Fruit fly (Drosophila melanogaster) whole organism, embryonic: ENCODE data around the gene Snx6.

Experiments
- Awh ChIP-seq: fragments of 200-800 bp; sonication (Bioruptor generic); IDR thresholded peaks from 2 replicates; pipeline ENCODE4, ENCODE4 v1.3.6; 2022; ENCODE audit warnings: missing biosample characterization, missing genetic modification characterization
- C15 ChIP-seq: fragments of 200-800 bp; sonication (Bioruptor generic); IDR thresholded peaks from 3 replicates; pipeline ENCODE4 v1.3.6; 2022; ENCODE audit warnings: missing biosample characterization, missing genetic modification characterization
- CG11085 ChIP-seq: fragments of 200-800 bp; sonication (Bioruptor generic); IDR thresholded peaks from 2 replicates; pipeline ENCODE4 v1.3.6; 2022; ENCODE audit warnings: missing biosample characterization, missing genetic modification characterization
- CG11560 ChIP-seq: fragments of 200-800 bp; sonication (Bioruptor generic); IDR thresholded peaks from 3 replicates; pipeline ENCODE4 v1.3.6; 2022; ENCODE audit warnings: missing biosample characterization, missing genetic modification characterization
- CG11723 ChIP-seq: fragments of 200-800 bp; sonication (Bioruptor generic); optimal IDR thresholded peaks from 2 replicates; lab custom pipeline; 2017; ENCODE audit warnings: missing biosample characterization, mild to moderate bottlenecking, missing genetic modification characterization
- CG12769 ChIP-seq: fragments of 200-800 bp; sonication (Bioruptor generic); optimal IDR thresholded peaks from 2 replicates; lab custom pipeline; 2019; ENCODE audit warnings: missing biosample characterization, mild to moderate bottlenecking, missing genetic modification characterization, moderate library complexity
- CG13624 ChIP-seq: fragments of 200-800 bp; sonication (Bioruptor generic); optimal IDR thresholded peaks from 2 replicates; lab custom pipeline; 2016; ENCODE audit warnings: missing biosample characterization, missing genetic modification characterization
- CG30020 ChIP-seq: fragments of 200-800 bp; optimal IDR thresholded peaks from 2 replicates; lab custom pipeline; 2019; ENCODE audit warnings: missing biosample characterization, mild to moderate bottlenecking, missing genetic modification characterization, moderate library complexity
- CG31388 ChIP-seq: fragments of 200-800 bp; sonication (Bioruptor generic); optimal IDR thresholded peaks from 2 replicates; lab custom pipeline; 2016; ENCODE audit warnings: missing biosample characterization, missing genetic modification characterization
- CG32772 ChIP-seq: fragments of 200-800 bp; sonication (Bioruptor generic); IDR thresholded peaks from 2 replicates; pipeline ENCODE4 v1.3.6; 2022; ENCODE audit warnings: missing biosample characterization, missing genetic modification characterization
- CG4707 ChIP-seq: fragments of 200-800 bp; sonication (Bioruptor generic); optimal IDR thresholded peaks from 2 replicates; lab custom pipeline; 2018; ENCODE audit warnings: missing biosample characterization, mild to moderate bottlenecking, missing genetic modification characterization, moderate library complexity
- CG6854 ChIP-seq: fragments of 200-800 bp; sonication (Bioruptor generic); optimal IDR thresholded peaks from 3 replicates; lab custom pipeline; 2017; ENCODE audit warnings: missing biosample characterization, mild to moderate bottlenecking, missing genetic modification characterization
- CG7839 ChIP-seq: fragments of 200-800 bp; sonication (Bioruptor generic); optimal IDR thresholded peaks from 3 replicates; lab custom pipeline; 2018; ENCODE audit warnings: missing biosample characterization, mild to moderate bottlenecking, missing genetic modification characterization, moderate library complexity
- CG7928 ChIP-seq: fragments of 200-800 bp; sonication (Bioruptor generic); optimal IDR thresholded peaks from 2 replicates; lab custom pipeline; 2017; ENCODE audit warnings: missing biosample characterization, mild to moderate bottlenecking, missing genetic modification characterization
- CG8388 ChIP-seq: fragments of 200-800 bp; sonication (Bioruptor generic); optimal IDR thresholded peaks from 2 replicates; lab custom pipeline; 2019; ENCODE audit warnings: missing biosample characterization, mild to moderate bottlenecking, missing genetic modification characterization, moderate library complexity
- CG8478 ChIP-seq: fragments of >200 bp; optimal IDR thresholded peaks from 2 replicates; lab custom pipeline; 2018
- Dbx ChIP-seq: fragments of 200-800 bp; sonication (Bioruptor generic); IDR thresholded peaks from 3 replicates; pipeline ENCODE4 v1.3.6; 2022; ENCODE audit warnings: missing biosample characterization, missing genetic modification characterization
- Doc3 ChIP-seq: fragments of 200-800 bp; sonication (Bioruptor generic); IDR thresholded peaks from 3 replicates; pipeline ENCODE4 v1.3.6; 2022; ENCODE audit warnings: missing biosample characterization, missing genetic modification characterization; ENCODE audit not compliant: partially characterized antibody
- GATAe ChIP-seq: fragments of 200-800 bp; sonication (Bioruptor generic); conservative IDR thresholded peaks from 2 replicates; pipeline ENCODE4 v1.3.6; 2022; ENCODE audit warnings: missing biosample characterization, missing genetic modification characterization
- Gug ChIP-seq: fragments of 200-800 bp; sonication (Bioruptor generic); IDR thresholded peaks from 4 replicates; pipeline ENCODE4 v1.3.6; 2022; ENCODE audit warnings: missing biosample characterization, missing genetic modification characterization
- MBD-R2 ChIP-seq: fragments of 200-800 bp; sonication (Bioruptor generic); IDR thresholded peaks from 2 replicates; pipeline ENCODE4 v1.3.6; 2022; ENCODE audit warnings: missing biosample characterization, missing genetic modification characterization
- NfI ChIP-seq: fragments of 200-800 bp; sonication (Bioruptor generic); optimal IDR thresholded peaks from 3 replicates; lab custom pipeline; 2018; ENCODE audit warnings: missing biosample characterization, mild to moderate bottlenecking, missing genetic modification characterization, moderate library complexity
- Oli ChIP-seq: fragments of 200-800 bp; sonication (Bioruptor generic); optimal IDR thresholded peaks from 2 replicates; lab custom pipeline; 2018; ENCODE audit warnings: missing biosample characterization, mild to moderate bottlenecking, missing genetic modification characterization, moderate library complexity
- abd-A ChIP-seq: fragments of 200-800 bp; sonication (Bioruptor generic); optimal IDR thresholded peaks from 3 replicates; lab custom pipeline; 2019; ENCODE audit warnings: missing biosample characterization, mild to moderate bottlenecking, missing genetic modification characterization, moderate library complexity
- ato ChIP-seq: fragments of 200-800 bp; sonication (Bioruptor generic); IDR thresholded peaks from 2 replicates; pipeline ENCODE4 v1.3.6; 2022; ENCODE audit warnings: missing biosample characterization, missing genetic modification characterization; ENCODE audit not compliant: partially characterized antibody
- az2 ChIP-seq: fragments of 200-800 bp; sonication (Bioruptor generic); optimal IDR thresholded peaks from 3 replicates; lab custom pipeline; 2016; ENCODE audit warnings: missing biosample characterization, missing genetic modification characterization
- btn ChIP-seq: fragments of 200-800 bp; sonication (Bioruptor generic); optimal IDR thresholded peaks from 2 replicates; lab custom pipeline; 2016; ENCODE audit warnings: missing biosample characterization, missing genetic modification characterization
- chinmo ChIP-seq: fragments of 200-800 bp; sonication (Bioruptor generic); IDR thresholded peaks from 4 replicates; pipeline ENCODE4 v1.3.6; 2022; ENCODE audit warnings: missing biosample characterization, missing genetic modification characterization; ENCODE audit not compliant: partially characterized antibody
- chm ChIP-seq: fragments of 200-800 bp; sonication (Bioruptor generic); IDR thresholded peaks from 2 replicates; pipeline ENCODE4 v1.3.6; 2022; ENCODE audit warnings: missing biosample characterization, missing genetic modification characterization
- exex ChIP-seq: fragments of 200-800 bp; sonication (Bioruptor generic); optimal IDR thresholded peaks from 4 replicates; lab custom pipeline; 2018; ENCODE audit warnings: missing biosample characterization, mild to moderate bottlenecking, missing genetic modification characterization, moderate library complexity
- eyg ChIP-seq: fragments of 200-800 bp; sonication (Bioruptor generic); optimal IDR thresholded peaks from 3 replicates; lab custom pipeline; 2016; ENCODE audit warnings: missing biosample characterization, missing genetic modification characterization
- gcm ChIP-seq: fragments of 200-800 bp; sonication (Bioruptor generic); optimal IDR thresholded peaks from 2 replicates; lab custom pipeline; 2019; ENCODE audit warnings: missing biosample characterization, mild to moderate bottlenecking, missing genetic modification characterization, moderate library complexity
- gcm2 ChIP-seq: fragments of 200-800 bp; sonication (Bioruptor generic); optimal IDR thresholded peaks from 2 replicates; lab custom pipeline; 2016; ENCODE audit warnings: missing biosample characterization, missing genetic modification characterization
- gro ChIP-seq: fragments of 200-800 bp; sonication (Bioruptor generic); optimal IDR thresholded peaks from 2 replicates; lab custom pipeline; 2016; ENCODE audit warnings: missing biosample characterization, missing genetic modification characterization
- ham ChIP-seq: fragments of 200-800 bp; sonication (Bioruptor generic); IDR thresholded peaks from 2 replicates; pipeline ENCODE4 v1.3.6; 2022; ENCODE audit warnings: missing biosample characterization, missing genetic modification characterization
- kah ChIP-seq: fragments of 200-800 bp; sonication (Bioruptor generic); optimal IDR thresholded peaks from 2 replicates; lab custom pipeline; 2018; ENCODE audit warnings: missing biosample characterization, mild to moderate bottlenecking, missing genetic modification characterization
- pzg ChIP-seq: fragments of 200-800 bp; sonication (Bioruptor generic); optimal IDR thresholded peaks from 3 replicates; lab custom pipeline; 2018; ENCODE audit warnings: missing biosample characterization, mild to moderate bottlenecking, missing genetic modification characterization, moderate library complexity
- scrt ChIP-seq: fragments of 200-800 bp; sonication (Bioruptor generic); optimal IDR thresholded peaks from 2 replicates; lab custom pipeline; 2018; ENCODE audit warnings: missing biosample characterization, mild to moderate bottlenecking, missing genetic modification characterization, moderate library complexity
- sd ChIP-seq: fragments of 200-800 bp; sonication (Bioruptor generic); optimal IDR thresholded peaks from 3 replicates; lab custom pipeline; 2018; ENCODE audit warnings: missing biosample characterization, mild to moderate bottlenecking, missing genetic modification characterization, moderate library complexity
- slou ChIP-seq: fragments of 200-800 bp; sonication (Bioruptor generic); optimal IDR thresholded peaks from 3 replicates; lab custom pipeline; 2016; ENCODE audit warnings: missing biosample characterization, missing genetic modification characterization
- sqz ChIP-seq: fragments of 200-800 bp; sonication (Bioruptor generic); optimal IDR thresholded peaks from 3 replicates; lab custom pipeline; 2018; ENCODE audit warnings: missing biosample characterization, mild to moderate bottlenecking, missing genetic modification characterization
- stwl ChIP-seq: fragments of 200-800 bp; sonication (Bioruptor generic); optimal IDR thresholded peaks from 3 replicates; lab custom pipeline; 2018; ENCODE audit warnings: missing biosample characterization, mild to moderate bottlenecking, missing genetic modification characterization, moderate library complexity
- sug ChIP-seq: fragments of 200-800 bp; optimal IDR thresholded peaks from 2 replicates; lab custom pipeline; 2019; ENCODE audit warnings: missing biosample characterization, mild to moderate bottlenecking, missing genetic modification characterization, moderate library complexity
- tgo ChIP-seq: fragments of 200-800 bp; sonication (Bioruptor generic); IDR thresholded peaks from 3 replicates; pipeline ENCODE4 v1.3.6; 2022; ENCODE audit warnings: missing biosample characterization, missing genetic modification characterization
- tll ChIP-seq, 2 experiments: fragments of 200-800 bp in 1 of 2; fragments of >200 bp in 1 of 2; sonication (Bioruptor generic) in 1 of 2; optimal IDR thresholded peaks; 2 replicates each; lab custom pipeline; 2017 to 2019; ENCODE audit warnings: missing biosample characterization in 2 of 2, missing genetic modification characterization in 2 of 2, mild to moderate bottlenecking in 1 of 2, moderate library complexity in 1 of 2
- trh ChIP-seq: fragments of 200-800 bp; sonication (Bioruptor generic); optimal IDR thresholded peaks from 2 replicates; lab custom pipeline; 2016; ENCODE audit warnings: missing biosample characterization, missing genetic modification characterization
- tx ChIP-seq: fragments of 200-800 bp; sonication (Bioruptor generic); optimal IDR thresholded peaks from 2 replicates; lab custom pipeline; 2016; ENCODE audit warnings: missing biosample characterization, missing genetic modification characterization
- vfl ChIP-seq: fragments of 200-800 bp; sonication (Bioruptor generic); optimal IDR thresholded peaks from 2 replicates; lab custom pipeline; 2016; ENCODE audit warnings: missing biosample characterization, missing genetic modification characterization
- vnd ChIP-seq: fragments of 200-800 bp; sonication (Bioruptor generic); IDR thresholded peaks from 3 replicates; pipeline ENCODE4 v1.3.6; 2022; ENCODE audit warnings: missing biosample characterization, missing genetic modification characterization; ENCODE audit not compliant: partially characterized antibody
- vvl ChIP-seq: fragments of 200-800 bp; sonication (Bioruptor generic); IDR thresholded peaks from 2 replicates; pipeline ENCODE4 v1.3.6; 2022; ENCODE audit warnings: missing biosample characterization, missing genetic modification characterization

Snx6 gene

DNA sequence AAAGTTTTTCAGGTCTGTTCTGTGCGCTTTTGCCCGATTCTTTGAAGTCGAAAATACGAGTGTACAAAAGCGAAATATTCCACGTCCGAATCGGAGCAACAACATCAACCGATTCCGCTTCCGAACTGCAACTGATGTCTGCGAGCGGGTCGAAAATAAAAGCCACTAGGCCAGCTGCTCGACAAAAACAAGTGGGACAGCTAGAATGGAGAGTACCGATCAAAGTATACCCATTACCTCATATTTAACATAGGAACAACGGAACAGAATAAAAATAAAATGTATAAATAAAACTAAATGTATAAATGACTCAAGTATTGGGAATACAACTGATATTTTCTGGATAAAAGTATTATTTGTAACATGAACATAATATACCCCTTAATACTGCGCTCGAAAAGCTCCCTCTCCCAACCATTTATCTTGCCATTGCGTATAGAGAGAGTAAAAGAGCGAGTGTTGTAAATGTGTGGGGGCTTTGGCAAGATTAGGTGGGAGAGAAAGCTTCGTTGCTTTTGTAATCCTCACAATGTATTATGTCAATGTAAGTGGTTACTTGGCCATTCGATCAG is 15.5 kb downstream of the Snx6 start, which contains the start of gene SLC5A11 (continued):
- TF ChIP-seq tgo (GFP tag; lab: Robert Waterston, UW) (peak; percentile 98), vfl (peak; percentile 51), Dbx (GFP tag; lab: Robert Waterston, UW) (peak; percentile 93), Doc3 (GFP tag; lab: Robert Waterston, UW) (no peak), tll (GFP tag; optimal IDR thresholded peaks at IDR 0.05; lab: Kevin White, UChicago) (peak in 1 of 2 experiments; percentile 80), Awh (GFP tag; lab: Robert Waterston, UW) (peak; percentile 97), abd-A (tag; lab: Kevin White, UChicago) (peak; percentile 92), C15 (GFP tag; lab: Robert Waterston, UW) (peak; percentile 97), ato (GFP tag; lab: Robert Waterston, UW) (no peak), exex (tag; lab: Kevin White, UChicago) (peak; percentile 85), sqz (GFP tag; lab: Kevin White, UChicago) (peak; percentile 89), MBD-R2 (GFP tag; lab: Robert Waterston, UW) (peak; percentile 63; the same call in 1 of the 2 replicates), CG30020 (tag; lab: Kevin White, UChicago) (peak; percentile 84), Oli (peak; percentile 94), Gug (GFP tag; lab: Robert Waterston, UW) (peak; percentile 87), ham (GFP tag; lab: Robert Waterston, UW) (peak; percentile 95), scrt (GFP tag; lab: Kevin White, UChicago) (peak; percentile 96), vnd (GFP tag; lab: Robert Waterston, UW) (no peak), eyg (peak; percentile 96), CG13624 (GFP tag; lab: Kevin White, UChicago) (peak; percentile 99), trh (peak; percentile 96), GATAe (GFP tag; lab: Robert Waterston, UW) (peak; percentile 92), gro (GFP tag; lab: Kevin White, UChicago) (peak; percentile 99), CG11723 (GFP tag; lab: Kevin White, UChicago) (peak; percentile 95), CG7839 (tag; lab: Kevin White, UChicago) (peak; percentile 100), CG31388 (GFP tag; lab: Kevin White, UChicago) (peak; percentile 99), slou (GFP tag; lab: Kevin White, UChicago) (peak; percentile 100), CG32772 (peak; percentile 95), pzg (peak; percentile 16), CG11085 (GFP tag; lab: Robert Waterston, UW) (peak; percentile 94), CG8478 (lab: Kevin White, UChicago) (no peak), CG7928 (GFP tag; lab: Kevin White, UChicago) (peak; percentile 64), tx (GFP tag; lab: Kevin White, UChicago) (peak; percentile 79), CG11560 (tag; lab: Robert Waterston, UW) (peak; percentile 87), az2 (GFP tag; lab: Kevin White, UChicago) (peak; percentile 91), sug (tag; lab: Kevin White, UChicago) (peak; percentile 99), chm (peak; percentile 98), vvl (GFP tag; lab: Robert Waterston, UW) (peak; percentile 99), gcm (peak; percentile 96), CG8388 (GFP tag; lab: Kevin White, UChicago) (peak; percentile 94), NfI (peak; percentile 86), kah (GFP tag; lab: Kevin White, UChicago) (peak; percentile 89), stwl (tag; lab: Kevin White, UChicago) (no peak), chinmo (peak; percentile 86; the same call in 2 of the 4 replicates), gcm2 (GFP tag; lab: Kevin White, UChicago) (peak; percentile 89), sd (tag; lab: Kevin White, UChicago) (peak; percentile 99), btn (peak; percentile 93), CG4707 (GFP tag; lab: Kevin White, UChicago) (peak; percentile 81), CG6854 (GFP tag; lab: Kevin White, UChicago) (peak; percentile 99), CG12769 (peak; percentile 83)
